Worm (Caenorhabditis elegans) whole organism, midembryonic: ENCODE measurements around the gene F29B9.8.

Experiments used
- med-1 ChIP-seq: sonication (generic microtip); optimal IDR thresholded peaks from 2 replicates; lab custom pipeline; 2017; ENCODE audit warnings: missing genetic modification characterization, mild to moderate bottlenecking, missing compliant biosample characterization, antibody characterized with exemption, missing genetic modification reagents; ENCODE audit not compliant: insufficient read depth
- ref-1 ChIP-seq: fragments of 200-800 bp; sonication (Bioruptor generic); conservative IDR thresholded peaks from 2 replicates; pipeline ENCODE4 v1.3.6; 2022; ENCODE audit warnings: missing genetic modification reagents, missing genetic modification characterization, missing compliant biosample characterization
- tab-1 ChIP-seq: fragments of 200-800 bp; sonication (Bioruptor generic); IDR thresholded peaks from 2 replicates; pipeline ENCODE4 v1.3.6; 2022; ENCODE audit warnings: missing genetic modification characterization, missing compliant biosample characterization
- ztf-29 ChIP-seq: fragments of 200-800 bp; sonication (Bioruptor generic); IDR thresholded peaks from 2 replicates; pipeline ENCODE4 v1.3.6; 2022; ENCODE audit warnings: missing genetic modification reagents, missing genetic modification characterization, missing compliant biosample characterization

ce11 chrIV:4652962-4653361 lies 5.5 kb downstream of the F29B9.8 start, which contains the start of gene psr-1:
- no peak for TF ChIP-seq ztf-29 (GFP tag; lab: Robert Waterston, UW)
- TF ChIP-seq ref-1: no peak
- TF ChIP-seq med-1 (GFP tag; lab: Kevin White, UChicago): no peak
- no peak for TF ChIP-seq tab-1 (GFP tag; lab: Robert Waterston, UW)
